Worm (Caenorhabditis elegans) whole organism, early embryonic: ENCODE measurements around the gene ptp-5.1.

ENCODE experiments used
- F13C5.2 ChIP-seq: sonication (generic microtip); optimal IDR thresholded peaks from 2 replicates; lab custom pipeline; 2017; ENCODE audit warnings: mild to moderate bottlenecking, missing genetic modification characterization, inconsistent platforms, missing compliant biosample characterization
- aly-1 ChIP-seq: sonication (generic microtip); optimal IDR thresholded peaks from 2 replicates; lab custom pipeline; 2016; ENCODE audit warnings: missing genetic modification characterization, missing compliant biosample characterization
- ama-1 ChIP-seq: fragments of 150-350 bp; optimal IDR thresholded peaks from 2 replicates; lab custom pipeline; 2014
- ceh-13 ChIP-seq: fragments of 200-800 bp; sonication (Bioruptor generic); optimal IDR thresholded peaks from 2 replicates; lab custom pipeline; 2018; ENCODE audit warnings: mild to moderate bottlenecking, missing genetic modification characterization, missing compliant biosample characterization
- ets-7 ChIP-seq: sonication (generic microtip); optimal IDR thresholded peaks from 2 replicates; lab custom pipeline; 2016; ENCODE audit warnings: missing genotype, missing genetic modification characterization, missing compliant biosample characterization
- flt-1 ChIP-seq: fragments of 200-800 bp; sonication (Bioruptor generic); IDR thresholded peaks from 2 replicates; pipeline ENCODE4 v1.3.6; 2022; ENCODE audit warnings: missing genetic modification characterization, missing compliant biosample characterization
- hmbx-1 ChIP-seq: sonication (generic microtip); optimal IDR thresholded peaks from 2 replicates; lab custom pipeline; 2016; ENCODE audit warnings: mild to moderate bottlenecking, missing genetic modification characterization, missing compliant biosample characterization
- hmg-4 ChIP-seq: fragments of 200-800 bp; sonication (Bioruptor generic); optimal IDR thresholded peaks from 2 replicates; lab custom pipeline; 2018; ENCODE audit warnings: mild to moderate bottlenecking, missing genetic modification characterization, missing compliant biosample characterization
- pes-1 ChIP-seq: fragments of 200-800 bp; sonication (Bioruptor generic); IDR thresholded peaks from 2 replicates; pipeline ENCODE4 v1.3.6; 2022; ENCODE audit warnings: missing genetic modification reagents, missing genetic modification characterization, missing compliant biosample characterization
- sea-1 ChIP-seq: fragments of 200-800 bp; sonication (Bioruptor generic); conservative IDR thresholded peaks from 2 replicates; pipeline ENCODE4 v1.3.6; 2022; ENCODE audit warnings: missing genetic modification characterization, missing compliant biosample characterization
- tbx-11 ChIP-seq: fragments of 200-800 bp; sonication (Bioruptor generic); IDR thresholded peaks from 2 replicates; pipeline ENCODE4 v1.3.6; 2022; ENCODE audit warnings: missing genetic modification characterization, missing compliant biosample characterization
- tbx-37 ChIP-seq: fragments of 200-800 bp; sonication (Bioruptor generic); conservative IDR thresholded peaks from 2 replicates; pipeline ENCODE4 v1.3.6; 2022; ENCODE audit warnings: missing genetic modification reagents, missing genetic modification characterization, missing compliant biosample characterization

DNA sequence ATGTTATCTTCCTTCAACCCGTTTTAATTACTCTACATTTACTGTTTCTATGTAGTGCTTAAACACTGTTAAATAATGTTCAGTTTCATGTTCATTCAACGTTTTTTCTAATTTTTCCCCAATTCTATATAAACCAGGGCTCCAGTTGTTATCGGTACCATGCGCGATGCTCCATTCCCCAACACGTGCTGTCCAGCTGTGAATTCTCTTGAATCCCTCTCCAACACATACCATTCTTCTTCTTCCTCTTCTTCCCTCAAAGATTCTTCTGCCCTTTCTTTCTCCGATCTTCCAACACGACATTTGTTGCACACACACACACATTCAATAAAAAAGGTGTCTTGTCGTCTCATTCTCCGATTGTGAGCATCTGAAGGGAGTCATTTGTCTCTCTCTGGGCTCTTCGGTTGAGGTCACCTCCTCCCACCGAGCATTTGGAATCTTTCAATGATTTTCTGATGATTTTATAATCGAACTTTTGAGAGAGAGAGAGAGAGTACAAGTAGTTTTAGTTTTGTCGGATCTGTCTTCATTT lies 5.9 kb downstream of the ptp-5.1 start:
- TF ChIP-seq hmg-4 (no peak), hmbx-1 (tag; lab: Kevin White, UChicago) (no peak), ceh-13 (GFP tag; lab: Kevin White, UChicago) (no peak), ama-1 (lab: Kevin White, UChicago) (no peak), sea-1 (0 out of 2 replicates have a peak, but pooled peaks have one; percentile 29), tbx-37 (no peak), pes-1 (GFP tag; lab: Robert Waterston, UW) (no peak), ets-7 (no peak), flt-1 (GFP tag; lab: Robert Waterston, UW) (no peak), aly-1 (tag; lab: Kevin White, UChicago) (no peak), tbx-11 (no peak), F13C5.2 (tag; lab: Kevin White, UChicago) (no peak)
